Fruit fly (Drosophila melanogaster): ENCODE measurements around the gene smp-30.
A peak's percentile ranks its signal among the peaks of the same experiment; 100 is the strongest.

The smp-30 gene

DNA sequence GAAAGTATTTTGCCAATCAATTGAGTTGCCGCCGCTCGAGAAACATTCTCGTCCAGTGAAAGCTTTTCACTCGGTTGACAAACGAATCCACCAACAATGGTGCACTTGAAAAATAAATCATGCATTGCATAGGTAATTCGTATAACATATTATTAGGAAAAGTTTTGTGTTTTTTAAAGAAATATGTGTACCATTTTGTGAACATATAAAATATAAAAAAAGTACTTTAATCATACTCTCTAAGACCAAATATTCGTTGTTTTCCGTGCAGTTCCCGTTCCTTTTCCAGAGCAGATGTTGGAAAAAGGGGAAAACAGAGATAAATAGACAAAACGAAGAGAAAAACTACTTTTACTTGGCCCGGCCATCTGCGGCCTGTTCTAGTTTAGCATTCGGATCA, 35.6 kb upstream of the smp-30 start:
- no peak for TF ChIP-seq CG17612 (GFP tag; IDR thresholded peaks at IDR 0.05)
- peak; percentile 43 for TF ChIP-seq CG10979 (tag; optimal IDR thresholded peaks at IDR 0.05)
- TF ChIP-seq CG1024 (GFP tag; IDR thresholded peaks at IDR 0.05) = no peak
- TF ChIP-seq phol (tag; optimal IDR thresholded peaks at IDR 0.05) = peak; percentile 2
- TF ChIP-seq Blimp-1 (GFP tag; optimal IDR thresholded peaks at IDR 0.05) = peak; percentile 71
- TF ChIP-seq ftz-f1 (GFP tag; optimal IDR thresholded peaks at IDR 0.05) = no peak
- TF ChIP-seq Hr39 (optimal IDR thresholded peaks at IDR 0.05) = no peak
- peak in 1 of 2 experiments; percentile 38 for TF ChIP-seq bsh (GFP tag; optimal IDR thresholded peaks at IDR 0.05)

DNA sequence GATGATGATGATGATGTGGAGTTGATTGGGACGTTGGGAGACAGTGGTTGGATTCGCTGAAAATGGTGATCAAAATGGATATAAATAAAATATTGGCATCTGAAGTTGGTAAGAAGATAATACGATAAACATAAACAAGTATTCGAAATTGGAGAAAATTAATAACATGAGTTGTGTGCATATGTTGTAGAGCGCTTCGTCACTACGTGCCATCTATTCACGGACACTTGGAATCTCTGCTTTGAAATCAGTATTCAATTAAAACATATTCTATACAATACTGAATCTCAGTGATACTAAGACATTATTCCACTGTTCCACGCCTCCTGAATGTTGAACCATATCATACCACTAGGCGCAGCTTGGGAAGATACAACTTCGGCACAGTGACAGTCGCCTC, 34.3 kb upstream of the smp-30 start:
- TF ChIP-seq Drgx (GFP tag; IDR thresholded peaks at IDR 0.05) (0 out of 2 replicates have a peak, but pooled peaks have one; percentile 25), zfh2 (GFP tag; optimal IDR thresholded peaks at IDR 0.05) (no peak), Dad (GFP tag; optimal IDR thresholded peaks at IDR 0.05) (no peak), Med (GFP tag) (peak; percentile 69), unc-4 (GFP tag; IDR thresholded peaks at IDR 0.05; ENCODE audit: partially characterized antibody) (no peak), CG14441 (GFP tag; IDR thresholded peaks at IDR 0.05) (peak; percentile 17; the same call in 1 of the 2 replicates), row (GFP tag; IDR thresholded peaks at IDR 0.05) (0 out of 3 replicates have a peak, but pooled peaks have one; percentile 27), sens (GFP tag) (peak; percentile 81), ato (GFP tag; IDR thresholded peaks at IDR 0.05; ENCODE audit: partially characterized antibody) (no peak), twi (tag; optimal IDR thresholded peaks at IDR 0.05) (no peak), lab (GFP tag; optimal IDR thresholded peaks at IDR 0.05) (no peak), CG12071 (GFP tag; optimal IDR thresholded peaks at IDR 0.05) (no peak), CG5180 (GFP tag; optimal IDR thresholded peaks at IDR 0.05) (no peak), CG4424 (GFP tag; optimal IDR thresholded peaks at IDR 0.05) (no peak)

DNA sequence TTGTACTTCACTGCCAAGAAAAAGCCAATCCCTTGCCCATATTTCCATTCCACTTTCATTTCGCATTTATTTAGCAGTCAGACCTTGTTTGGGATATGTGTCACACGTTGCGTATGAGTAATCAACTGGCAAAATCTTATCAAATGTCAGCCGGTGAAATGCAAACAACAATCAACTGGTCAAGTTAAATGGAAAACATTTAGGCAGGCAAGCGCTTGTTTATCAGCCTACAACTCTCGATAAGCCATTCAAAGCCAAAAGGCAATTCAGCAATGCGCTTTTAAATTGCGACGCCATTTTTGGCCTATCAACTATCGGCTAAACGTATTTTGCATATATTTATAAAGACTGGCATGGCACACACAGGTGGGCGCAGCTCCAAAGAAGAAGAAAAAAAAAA, 29.7 kb upstream of the smp-30 start:
- TF ChIP-seq NC2α (GFP tag; optimal IDR thresholded peaks at IDR 0.05) = no peak
- TF ChIP-seq vvl (GFP tag; IDR thresholded peaks at IDR 0.05) = 0 out of 2 replicates have a peak, but pooled peaks have one; percentile 9
- no peak for TF ChIP-seq peb (GFP tag; IDR thresholded peaks at IDR 0.05)

DNA sequence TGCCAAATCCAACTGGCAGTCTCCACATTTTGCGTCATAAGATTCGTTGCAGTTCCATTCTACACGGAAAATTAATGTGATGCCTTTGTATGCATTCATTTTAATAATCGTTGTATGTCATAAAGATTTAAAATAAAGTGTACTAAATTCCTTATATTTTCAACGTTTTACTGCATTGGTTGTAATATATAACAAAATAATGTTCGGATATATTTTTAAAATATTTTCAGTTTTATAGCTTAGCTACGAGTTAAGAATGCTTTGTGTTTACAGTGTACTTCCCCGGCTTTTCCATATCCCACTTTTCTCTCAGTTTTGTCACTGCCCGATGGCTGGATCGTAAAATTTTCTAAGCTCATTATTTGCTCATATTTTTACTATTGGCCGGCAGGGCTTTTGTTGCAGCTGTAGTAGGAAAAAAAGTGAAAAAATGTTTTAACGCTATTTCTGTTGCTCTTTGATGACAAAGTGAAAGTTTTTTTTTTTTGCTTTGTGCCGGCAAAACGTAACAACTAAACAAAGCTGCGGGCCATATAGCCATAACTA, 28.8 kb upstream of the smp-30 start:
- TF ChIP-seq CG18262 (tag; optimal IDR thresholded peaks at IDR 0.05) (peak; percentile 1), oc (tag; optimal IDR thresholded peaks at IDR 0.05) (peak; percentile 42), CG10565 (GFP tag; optimal IDR thresholded peaks at IDR 0.05) (no peak), ems (GFP tag; optimal IDR thresholded peaks at IDR 0.05) (no peak), CG6791 (GFP tag; IDR thresholded peaks at IDR 0.05; ENCODE audit: partially characterized antibody) (no peak), zf30C (GFP tag; optimal IDR thresholded peaks at IDR 0.05) (no peak), Jarid2 (GFP tag; optimal IDR thresholded peaks at IDR 0.05) (no peak), CG3995 (GFP tag; optimal IDR thresholded peaks at IDR 0.05) (no peak), so (GFP tag; IDR thresholded peaks at IDR 0.05) (no peak), gsb-n (tag; optimal IDR thresholded peaks at IDR 0.05) (peak; percentile 1), fd96Cb (tag; optimal IDR thresholded peaks at IDR 0.05) (peak; percentile 11), Blimp-1 (GFP tag; optimal IDR thresholded peaks at IDR 0.05) (peak; percentile 55), p53 (GFP tag; optimal IDR thresholded peaks at IDR 0.05) (no peak), CG1024 (GFP tag; IDR thresholded peaks at IDR 0.05) (no peak), corto (GFP tag; optimal IDR thresholded peaks at IDR 0.05) (no peak), br (optimal IDR thresholded peaks at IDR 0.05) (no peak), CG6689 (GFP tag; IDR thresholded peaks at IDR 0.05) (no peak), chif (GFP tag; optimal IDR thresholded peaks at IDR 0.05) (no peak), Dref (GFP tag; IDR thresholded peaks at IDR 0.05) (no peak), CG14441 (GFP tag; IDR thresholded peaks at IDR 0.05) (no peak), CG10209 (GFP tag; optimal IDR thresholded peaks at IDR 0.05) (no peak), Dfd (GFP tag; optimal IDR thresholded peaks at IDR 0.05) (no peak), CG4730 (GFP tag; IDR thresholded peaks at IDR 0.05) (no peak), Fer2 (tag; optimal IDR thresholded peaks at IDR 0.05) (no peak), TFAM (GFP tag; optimal IDR thresholded peaks at IDR 0.05) (no peak)

All from whole organism, embryonic.